Worm (Caenorhabditis elegans): Measurements from ENCODE around the gene Y57G11C.3.

DNA sequence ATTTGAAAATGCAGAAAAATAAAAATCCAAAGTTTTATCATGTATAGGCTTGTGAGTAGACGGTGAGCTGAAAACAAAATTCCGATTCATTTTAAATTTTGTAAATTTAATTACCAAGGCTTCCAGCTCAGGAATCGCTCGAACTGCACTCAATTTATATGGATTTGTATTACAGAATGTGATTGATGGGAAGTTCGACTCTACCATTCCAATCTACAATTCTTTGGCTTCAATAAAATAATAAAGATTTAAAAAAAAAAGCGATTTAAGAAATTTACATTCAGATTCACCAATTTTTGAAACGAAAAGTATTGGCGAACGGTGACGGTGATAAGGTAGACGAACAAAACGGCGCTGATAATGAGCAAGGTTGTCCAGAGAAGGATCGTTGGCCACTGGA is 2.7 kb downstream of the Y57G11C.3 start:
- TF ChIP-seq lin-15B (tag; optimal IDR thresholded peaks at IDR 0.05), result no peak
- no peak for TF ChIP-seq snpc-4 (tag; optimal IDR thresholded peaks at IDR 0.05)
- TF ChIP-seq ztf-11 (tag; optimal IDR thresholded peaks at IDR 0.05), result no peak
- TF ChIP-seq R02D3.7 (tag; optimal IDR thresholded peaks at IDR 0.05), result no peak
- TF ChIP-seq skn-1 (tag; optimal IDR thresholded peaks at IDR 0.05), result no peak
- no peak for TF ChIP-seq unc-39 (tag; optimal IDR thresholded peaks at IDR 0.05)
- no peak for TF ChIP-seq mdl-1 (tag; optimal IDR thresholded peaks at IDR 0.05)
